Worm (Caenorhabditis elegans) whole organism, L1 larva: ENCODE data around the gene pup-2.
A peak's percentile ranks its signal among the peaks of the same experiment; 100 is the strongest.

Experiments used
- C04F5.9 ChIP-seq: sonication (generic microtip); optimal IDR thresholded peaks from 2 replicates; lab custom pipeline; 2016; ENCODE audit warnings: missing genetic modification characterization, missing compliant biosample characterization
- C16A3.4 ChIP-seq: fragments of 150-350 bp; optimal IDR thresholded peaks from 2 replicates; lab custom pipeline; 2014; ENCODE audit warnings: missing biosample characterization, missing genetic modification characterization
- C34B4.2 ChIP-seq: sonication (generic microtip); optimal IDR thresholded peaks from 2 replicates; lab custom pipeline; 2017; ENCODE audit warnings: mild to moderate bottlenecking, missing genetic modification characterization, missing compliant biosample characterization
- F16B12.6 ChIP-seq: fragments of 150-350 bp; optimal IDR thresholded peaks from 2 replicates; lab custom pipeline; 2014; ENCODE audit warnings: missing biosample characterization, missing genetic modification characterization
- Y116A8C.19 ChIP-seq: sonication (generic microtip); optimal IDR thresholded peaks from 2 replicates; lab custom pipeline; 2016; ENCODE audit warnings: missing compliant biosample characterization, missing genetic modification characterization, borderline replicate concordance
- aha-1 ChIP-seq: fragments of 150-350 bp; optimal IDR thresholded peaks from 2 replicates; lab custom pipeline; 2014; ENCODE audit warnings: missing biosample characterization, missing genetic modification characterization
- alr-1 ChIP-seq: fragments of 200-800 bp; sonication (Bioruptor generic); optimal IDR thresholded peaks from 2 replicates; lab custom pipeline; 2018; ENCODE audit warnings: borderline replicate concordance, mild to moderate bottlenecking, missing genetic modification characterization, missing compliant biosample characterization
- aly-2 ChIP-seq: fragments of 150-350 bp; optimal IDR thresholded peaks from 2 replicates; lab custom pipeline; 2014; ENCODE audit warnings: missing biosample characterization, missing genetic modification characterization
- blmp-1 ChIP-seq: fragments of 150-350 bp; optimal IDR thresholded peaks from 2 replicates; lab custom pipeline; 2014; ENCODE audit warnings: missing biosample characterization, missing genetic modification characterization
- ceh-63 ChIP-seq: fragments of 200-800 bp; sonication (Bioruptor generic); optimal IDR thresholded peaks from 2 replicates; lab custom pipeline; 2018; ENCODE audit warnings: mild to moderate bottlenecking, missing genetic modification characterization, missing compliant biosample characterization
- ceh-8 ChIP-seq: fragments of 200-800 bp; sonication (Bioruptor generic); optimal IDR thresholded peaks from 2 replicates; lab custom pipeline; 2018; ENCODE audit warnings: mild to moderate bottlenecking, missing genetic modification characterization, moderate library complexity, missing compliant biosample characterization
- ceh-82 ChIP-seq, 3 experiments: fragments of 150-350 bp in 1 of 3; sonication (generic microtip) in 2 of 3; optimal IDR thresholded peaks; 2 replicates each; lab custom pipeline; 2014 to 2017; ENCODE audit warnings: missing biosample characterization in 3 of 3, missing genetic modification characterization in 3 of 3
- dpl-1 ChIP-seq, 3 experiments: fragments of 150-350 bp in 2 of 3; sonication (generic microtip) in 1 of 3; optimal IDR thresholded peaks; 2 replicates each; lab custom pipeline; 2014 to 2017; ENCODE audit warnings: missing biosample characterization in 3 of 3, missing genetic modification characterization in 3 of 3, missing genetic modification reagents in 3 of 3
- dsc-1 ChIP-seq: sonication (generic microtip); optimal IDR thresholded peaks from 2 replicates; lab custom pipeline; 2016; ENCODE audit warnings: mild to moderate bottlenecking, missing genetic modification characterization, missing compliant biosample characterization
- elt-2 ChIP-seq: sonication (generic microtip); optimal IDR thresholded peaks from 2 replicates; lab custom pipeline; 2016; ENCODE audit warnings: missing genetic modification characterization, mild to moderate bottlenecking, inconsistent platforms, missing compliant biosample characterization, missing genetic modification reagents
- ets-5 ChIP-seq: fragments of 200-800 bp; sonication (Bioruptor generic); IDR thresholded peaks from 2 replicates; pipeline ENCODE4 v1.3.6; 2022; ENCODE audit warnings: missing genetic modification characterization, missing compliant biosample characterization
- fkh-4 ChIP-seq: sonication (generic microtip); optimal IDR thresholded peaks from 2 replicates; lab custom pipeline; 2016; ENCODE audit warnings: missing compliant biosample characterization, missing genetic modification characterization, borderline replicate concordance
- fkh-8 ChIP-seq: sonication (generic microtip); optimal IDR thresholded peaks from 2 replicates; lab custom pipeline; 2016; ENCODE audit warnings: mild to moderate bottlenecking, missing genetic modification characterization, missing compliant biosample characterization
- grh-1 ChIP-seq: fragments of 200-800 bp; sonication (Bioruptor generic); IDR thresholded peaks from 2 replicates; pipeline ENCODE4 v1.3.6; 2022; ENCODE audit warnings: missing genetic modification reagents, missing genetic modification characterization, missing compliant biosample characterization
- hlh-17 ChIP-seq: fragments of 200-800 bp; sonication (Bioruptor generic); optimal IDR thresholded peaks from 2 replicates; lab custom pipeline; 2018; ENCODE audit warnings: missing genetic modification characterization, mild to moderate bottlenecking, missing compliant biosample characterization, moderate library complexity, borderline replicate concordance
- hlh-4 ChIP-seq: sonication (generic microtip); optimal IDR thresholded peaks from 2 replicates; lab custom pipeline; 2016; ENCODE audit warnings: mild to moderate bottlenecking, missing genetic modification characterization, missing compliant biosample characterization
- hpl-2 ChIP-seq: fragments of 150-350 bp; optimal IDR thresholded peaks from 2 replicates; lab custom pipeline; 2014; ENCODE audit warnings: missing biosample characterization, missing genetic modification reagents, missing genetic modification characterization
- isw-1 ChIP-seq: fragments of 200-800 bp; sonication (Bioruptor generic); IDR thresholded peaks from 2 replicates; pipeline ENCODE4 v1.3.6; 2022; ENCODE audit warnings: missing genetic modification characterization, missing compliant biosample characterization
- jun-1 ChIP-seq: fragments of 150-350 bp; optimal IDR thresholded peaks from 2 replicates; lab custom pipeline; 2014; ENCODE audit warnings: missing biosample characterization, missing genetic modification reagents, missing genetic modification characterization
- lin-15B ChIP-seq: fragments of 150-350 bp; sonication (generic microtip); optimal IDR thresholded peaks from 3 replicates; lab custom pipeline; 2014; ENCODE audit warnings: missing biosample characterization, missing genetic modification characterization
- lin-39 ChIP-seq: fragments of 150-350 bp; optimal IDR thresholded peaks from 2 replicates; lab custom pipeline; 2014; ENCODE audit warnings: missing biosample characterization, missing genetic modification reagents, missing genetic modification characterization
- lir-3 ChIP-seq: sonication (generic microtip); optimal IDR thresholded peaks from 2 replicates; lab custom pipeline; 2016; ENCODE audit warnings: mild to moderate bottlenecking, missing genetic modification characterization, moderate library complexity, missing compliant biosample characterization; ENCODE audit not compliant: poor library complexity
- lsy-2 ChIP-seq, 2 experiments: fragments of 150-350 bp; optimal IDR thresholded peaks; 2 replicates each; lab custom pipeline; 2014; ENCODE audit warnings: missing biosample characterization in 2 of 2, missing genetic modification characterization in 2 of 2
- mef-2 ChIP-seq: fragments of 150-350 bp; optimal IDR thresholded peaks from 2 replicates; lab custom pipeline; 2014; ENCODE audit warnings: missing biosample characterization, missing genetic modification characterization
- nhr-11 ChIP-seq: fragments of 150-350 bp; optimal IDR thresholded peaks from 2 replicates; lab custom pipeline; 2014; ENCODE audit warnings: missing biosample characterization, missing genetic modification characterization
- nhr-237 ChIP-seq: fragments of 150-350 bp; optimal IDR thresholded peaks from 2 replicates; lab custom pipeline; 2014; ENCODE audit warnings: missing biosample characterization, missing genetic modification characterization
- nhr-47 ChIP-seq: sonication (generic microtip); optimal IDR thresholded peaks from 2 replicates; lab custom pipeline; 2016; ENCODE audit warnings: mild to moderate bottlenecking, missing genetic modification characterization, moderate library complexity, missing compliant biosample characterization
- nhr-76 ChIP-seq: sonication (generic microtip); optimal IDR thresholded peaks from 2 replicates; lab custom pipeline; 2017; ENCODE audit warnings: missing biosample characterization, missing genetic modification characterization
- nhr-77 ChIP-seq: fragments of 150-350 bp; optimal IDR thresholded peaks from 2 replicates; lab custom pipeline; 2014; ENCODE audit warnings: missing biosample characterization, missing genetic modification characterization
- nhr-85 ChIP-seq: sonication (generic microtip); peaks from one replicate; lab custom pipeline; 2016; ENCODE audit warnings: missing genetic modification characterization, inconsistent platforms, missing compliant biosample characterization
- pax-3 ChIP-seq: fragments of 200-800 bp; sonication (Bioruptor generic); optimal IDR thresholded peaks from 2 replicates; lab custom pipeline; 2018; ENCODE audit warnings: mild to moderate bottlenecking, missing genetic modification characterization, moderate library complexity, missing compliant biosample characterization
- skn-1 ChIP-seq: fragments of 150-350 bp; optimal IDR thresholded peaks from 2 replicates; lab custom pipeline; 2014; ENCODE audit warnings: missing biosample characterization, missing genetic modification characterization
- snpc-4 ChIP-seq: fragments of 150-350 bp; optimal IDR thresholded peaks from 2 replicates; lab custom pipeline; 2014; ENCODE audit warnings: missing biosample characterization, missing genetic modification characterization
- sox-4 ChIP-seq: sonication (generic microtip); optimal IDR thresholded peaks from 2 replicates; lab custom pipeline; 2016; ENCODE audit warnings: missing genetic modification characterization, missing compliant biosample characterization
- sptf-1 ChIP-seq: fragments of 150-350 bp; optimal IDR thresholded peaks from 2 replicates; lab custom pipeline; 2014; ENCODE audit warnings: missing biosample characterization, missing genetic modification characterization
- sup-37 ChIP-seq: fragments of 200-800 bp; sonication (Bioruptor generic); optimal IDR thresholded peaks from 2 replicates; lab custom pipeline; 2018; ENCODE audit warnings: mild to moderate bottlenecking, missing genetic modification characterization, missing compliant biosample characterization
- swsn-7 ChIP-seq: sonication (generic microtip); optimal IDR thresholded peaks from 2 replicates; lab custom pipeline; 2016; ENCODE audit warnings: missing genetic modification characterization, missing compliant biosample characterization
- unc-130 ChIP-seq: fragments of 150-350 bp; optimal IDR thresholded peaks from 2 replicates; lab custom pipeline; 2017; ENCODE audit warnings: missing biosample characterization, missing genetic modification characterization, inconsistent platforms
- unc-30 ChIP-seq: sonication (generic microtip); optimal IDR thresholded peaks from 2 replicates; lab custom pipeline; 2017; ENCODE audit warnings: missing biosample characterization, missing genetic modification characterization
- unc-62 ChIP-seq: fragments of 150-350 bp; optimal IDR thresholded peaks from 2 replicates; lab custom pipeline; 2014; ENCODE audit warnings: missing biosample characterization, missing genetic modification reagents, missing genetic modification characterization
- unc-86 ChIP-seq: sonication (generic microtip); optimal IDR thresholded peaks from 2 replicates; lab custom pipeline; 2016; ENCODE audit warnings: missing genetic modification characterization, missing compliant biosample characterization
- unc-98 ChIP-seq: fragments of 200-800 bp; sonication (Bioruptor generic); IDR thresholded peaks from 2 replicates; pipeline ENCODE4 v1.3.6; 2022; ENCODE audit warnings: missing genetic modification characterization, missing compliant biosample characterization
- zip-4 ChIP-seq: fragments of 200-800 bp; sonication (Bioruptor generic); optimal IDR thresholded peaks from 2 replicates; lab custom pipeline; 2018; ENCODE audit warnings: mild to moderate bottlenecking, missing genetic modification characterization, moderate library complexity, missing compliant biosample characterization
- ztf-11 ChIP-seq, 2 experiments: sonication (generic microtip); optimal IDR thresholded peaks; 2 replicates each; lab custom pipeline; 2016 to 2017; ENCODE audit warnings: missing genetic modification characterization in 2 of 2, missing biosample characterization in 1 of 2, missing compliant biosample characterization in 1 of 2
- ztf-4 ChIP-seq: fragments of 150-350 bp; optimal IDR thresholded peaks from 2 replicates; lab custom pipeline; 2014; ENCODE audit warnings: missing biosample characterization, missing genetic modification characterization

The pup-2 gene

DNA sequence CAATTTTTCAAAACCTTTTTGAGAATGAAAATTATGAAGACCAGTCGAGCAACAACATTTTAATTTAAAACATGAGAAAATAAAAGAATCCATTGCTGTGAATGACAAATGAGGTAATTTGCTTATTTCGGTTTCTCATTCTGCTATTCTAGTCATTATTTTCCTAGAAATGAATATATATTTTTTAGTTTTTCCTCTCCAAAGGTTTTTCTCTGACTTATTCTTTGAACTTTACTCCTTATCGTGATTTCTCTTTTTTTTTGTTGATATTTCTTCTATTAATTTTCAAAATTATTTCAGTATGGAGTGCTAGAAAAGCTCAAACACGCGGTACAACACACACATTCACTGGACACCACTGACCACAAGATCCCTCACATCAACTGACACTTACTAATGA is at the start of gene pup-2:
Gene pup-2 (plus strand): TSS at position 301 of the 400 bp plus-strand sequence.
- no peak for TF ChIP-seq aly-2 (tag; lab: Kevin White, UChicago)
- no peak for TF ChIP-seq hlh-4 (tag; lab: Kevin White, UChicago)
- TF ChIP-seq Y116A8C.19 (tag; lab: Kevin White, UChicago): no peak
- TF ChIP-seq C16A3.4 (tag; lab: Kevin White, UChicago): no peak
- no peak for TF ChIP-seq swsn-7 (tag; lab: Kevin White, UChicago)
- peak; percentile 10 for TF ChIP-seq fkh-8 (tag; lab: Kevin White, UChicago)
- no peak for TF ChIP-seq sup-37 (GFP tag; lab: Kevin White, UChicago)
- TF ChIP-seq aha-1 (tag; lab: Kevin White, UChicago): no peak

DNA sequence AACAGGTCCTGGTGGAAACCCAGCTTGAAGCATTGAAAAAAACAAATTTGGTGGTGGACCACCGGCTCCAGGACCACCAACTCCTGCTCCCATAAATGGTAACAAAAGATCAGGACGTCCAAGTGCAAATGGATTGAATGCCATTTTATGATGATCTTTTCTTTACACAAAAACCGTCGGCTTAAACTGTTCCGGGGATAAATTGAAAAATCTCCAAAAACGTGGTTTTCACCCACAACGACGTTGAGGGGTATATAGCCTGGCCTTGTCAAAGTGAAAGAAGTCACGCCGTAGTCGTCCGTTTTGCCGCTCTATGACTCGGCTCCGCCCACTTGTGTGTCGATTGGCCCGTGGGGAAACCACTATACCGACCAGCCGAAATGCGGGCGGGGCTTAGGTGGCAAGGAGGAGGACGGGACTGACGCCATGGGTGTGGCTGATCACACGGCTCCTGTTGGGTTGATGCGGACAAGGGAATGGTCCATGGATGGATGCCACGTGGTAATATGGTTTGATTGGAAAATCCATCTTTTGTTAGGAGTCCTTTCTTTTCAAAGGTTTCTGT is 49.6 kb upstream of the pup-2 start, which contains the start of gene tbx-2:
Gene tbx-2 (minus strand): TSS at position 264 of the 565 bp plus-strand sequence.
- no peak for TF ChIP-seq skn-1
- TF ChIP-seq lsy-2 (tag; optimal IDR thresholded peaks at IDR 0.05; lab: Kevin White, UChicago): peak in 1 of 2 experiments; percentile 48
- TF ChIP-seq unc-98 (GFP tag; lab: Robert Waterston, UW): no peak
- no peak for TF ChIP-seq elt-2 (tag; lab: Kevin White, UChicago)
- no peak for TF ChIP-seq pax-3 (tag; lab: Kevin White, UChicago)
- no peak for TF ChIP-seq nhr-11 (tag; lab: Kevin White, UChicago)
- peak; percentile 13 for TF ChIP-seq nhr-47
- no peak for TF ChIP-seq snpc-4 (tag; lab: Kevin White, UChicago)
- TF ChIP-seq lin-39 (tag; lab: Kevin White, UChicago): no peak
- TF ChIP-seq F16B12.6 (tag; lab: Kevin White, UChicago): no peak
- TF ChIP-seq blmp-1 (tag; lab: Kevin White, UChicago): no peak
- TF ChIP-seq C04F5.9 (tag; lab: Kevin White, UChicago): no peak
- TF ChIP-seq aly-2 (tag; lab: Kevin White, UChicago): no peak
- no peak for TF ChIP-seq sptf-1 (tag; lab: Kevin White, UChicago)
- TF ChIP-seq C34B4.2 (tag; lab: Kevin White, UChicago): no peak
- no peak for TF ChIP-seq hlh-4 (tag; lab: Kevin White, UChicago)
- TF ChIP-seq grh-1 (GFP tag; lab: Robert Waterston, UW): no peak
- no peak for TF ChIP-seq jun-1
- TF ChIP-seq ceh-82 (tag; optimal IDR thresholded peaks at IDR 0.05; lab: Kevin White, UChicago): no peak
- no peak for TF ChIP-seq ceh-8 (GFP tag; lab: Kevin White, UChicago)
- no peak for TF ChIP-seq dsc-1 (tag; lab: Kevin White, UChicago)
- TF ChIP-seq dpl-1 (GFP tag; optimal IDR thresholded peaks at IDR 0.05; lab: Kevin White, UChicago): no peak
- no peak for TF ChIP-seq ztf-11 (tag; optimal IDR thresholded peaks at IDR 0.05; lab: Kevin White, UChicago)
- no peak for TF ChIP-seq lin-15B (tag; lab: Kevin White, UChicago)
- TF ChIP-seq nhr-77 (tag; lab: Kevin White, UChicago): no peak
- no peak for TF ChIP-seq hpl-2 (GFP tag; lab: Kevin White, UChicago)
- no peak for TF ChIP-seq unc-86 (tag; lab: Kevin White, UChicago)
- TF ChIP-seq alr-1 (tag; lab: Kevin White, UChicago): no peak
- no peak for TF ChIP-seq unc-62 (GFP tag; lab: Kevin White, UChicago)
- no peak for TF ChIP-seq hlh-17 (GFP tag; lab: Kevin White, UChicago)
- TF ChIP-seq unc-30 (tag; lab: Kevin White, UChicago): no peak
- no peak for TF ChIP-seq ets-5 (GFP tag; lab: Robert Waterston, UW)
- no peak for TF ChIP-seq unc-130
- TF ChIP-seq fkh-4 (tag; lab: Kevin White, UChicago): no peak
- TF ChIP-seq aha-1 (tag; lab: Kevin White, UChicago): no peak
- TF ChIP-seq lir-3 (tag; lab: Kevin White, UChicago): no peak
- TF ChIP-seq sox-4 (tag; lab: Kevin White, UChicago): no peak
- TF ChIP-seq nhr-85 (tag; lab: Kevin White, UChicago): peak; percentile 63
- TF ChIP-seq isw-1 (GFP tag; lab: Robert Waterston, UW): no peak
- TF ChIP-seq swsn-7 (tag; lab: Kevin White, UChicago): no peak
- TF ChIP-seq zip-4 (GFP tag; lab: Kevin White, UChicago): no peak
- TF ChIP-seq ceh-63: no peak
- TF ChIP-seq nhr-237 (tag; lab: Kevin White, UChicago): no peak
- TF ChIP-seq mef-2 (tag; lab: Kevin White, UChicago): no peak
- no peak for TF ChIP-seq C16A3.4 (tag; lab: Kevin White, UChicago)
- TF ChIP-seq nhr-76 (tag; lab: Kevin White, UChicago): no peak
- TF ChIP-seq ztf-4 (tag; lab: Kevin White, UChicago): no peak
